Fruit fly (Drosophila melanogaster): ENCODE measurements around the gene mRpL14.

mRpL14 gene

DNA sequence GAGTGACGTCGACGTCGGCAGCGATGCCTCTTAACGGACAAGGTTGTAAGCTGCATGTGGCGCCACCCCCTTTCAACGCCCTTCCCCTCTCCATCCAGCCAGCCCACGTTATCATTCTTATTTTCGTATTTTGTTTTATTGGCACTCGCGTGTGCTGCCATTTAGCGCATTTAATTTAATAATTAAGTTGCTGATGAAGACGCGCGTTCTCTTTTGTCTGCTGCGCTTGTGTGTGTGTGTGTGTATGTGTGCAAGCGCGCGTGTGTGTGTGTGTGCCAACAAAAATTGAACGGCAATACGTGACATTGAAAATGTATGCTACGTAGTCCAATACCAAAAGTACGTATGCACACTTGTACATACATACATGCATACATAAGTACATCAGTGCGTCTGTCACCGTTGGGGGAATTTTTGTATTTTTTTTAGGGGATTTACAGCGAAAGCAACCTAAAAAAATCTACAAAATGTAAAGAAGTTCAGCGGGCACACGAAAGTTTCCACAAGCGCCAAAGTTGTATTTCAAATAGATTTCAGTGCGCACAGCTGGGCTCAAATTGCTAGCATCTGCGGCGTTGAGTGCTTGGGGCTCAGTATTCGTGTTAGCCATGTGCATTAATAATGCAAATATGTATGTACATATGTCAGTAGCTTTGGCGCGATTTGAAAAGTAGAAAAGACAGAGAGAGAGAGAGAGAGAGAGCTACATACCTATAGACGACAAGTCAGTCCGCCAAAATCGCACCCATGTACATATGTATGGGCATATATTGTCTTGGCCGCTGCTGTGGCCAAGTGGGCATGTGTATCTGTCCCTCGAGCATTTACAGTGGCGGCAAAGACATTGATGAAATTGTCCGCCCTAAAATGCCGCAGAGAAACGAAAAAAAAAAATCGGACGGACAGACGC, 42.6 kb downstream of the mRpL14 start (continued):
- TF ChIP-seq CG10631 (GFP tag; optimal IDR thresholded peaks at IDR 0.05) (peak; percentile 64), CG3032 (tag; optimal IDR thresholded peaks at IDR 0.05) (peak; percentile 58), Sox15 (GFP tag; optimal IDR thresholded peaks at IDR 0.05) (peak; percentile 72), CG6276 (GFP tag; optimal IDR thresholded peaks at IDR 0.05) (peak; percentile 75), fd85E (GFP tag; optimal IDR thresholded peaks at IDR 0.05) (no peak), Hr39 (GFP tag; optimal IDR thresholded peaks at IDR 0.05) (peak; percentile 73), topi (GFP tag; optimal IDR thresholded peaks at IDR 0.05) (peak; percentile 77), Smox (GFP tag; optimal IDR thresholded peaks at IDR 0.05) (peak; percentile 73), Sox14 (GFP tag; optimal IDR thresholded peaks at IDR 0.05) (peak; percentile 65), dsx (GFP tag; optimal IDR thresholded peaks at IDR 0.05; ENCODE audit: poor library complexity, severe bottlenecking) (peak; percentile 41)

dm6 chrX:2301069-2301508, 43.4 kb downstream of the mRpL14 start:
- TF ChIP-seq CG9139 (GFP tag; optimal IDR thresholded peaks at IDR 0.05): peak; percentile 48
- TF ChIP-seq CG11762 (GFP tag; optimal IDR thresholded peaks at IDR 0.05; ENCODE audit: insufficient read depth): peak; percentile 58
- TF ChIP-seq lz (GFP tag; optimal IDR thresholded peaks at IDR 0.05): peak; percentile 67
- TF ChIP-seq CG6792 (GFP tag; optimal IDR thresholded peaks at IDR 0.05): peak; percentile 61
- TF ChIP-seq CG8119 (GFP tag; IDR thresholded peaks at IDR 0.05): peak; percentile 47; the same call in 1 of the 3 replicates
- peak; percentile 54 for TF ChIP-seq pdm3 (GFP tag; optimal IDR thresholded peaks at IDR 0.05)
- TF ChIP-seq Blimp-1 (GFP tag; optimal IDR thresholded peaks at IDR 0.05): peak; percentile 37
- peak; percentile 49 for TF ChIP-seq Ets21C (GFP tag; optimal IDR thresholded peaks at IDR 0.05)
- peak; percentile 7 to 59 for TF ChIP-seq ss (GFP tag; optimal IDR thresholded peaks at IDR 0.05)
- peak; percentile 4 for TF ChIP-seq esn (GFP tag; optimal IDR thresholded peaks at IDR 0.05)
- peak; percentile 46 for TF ChIP-seq CG4318 (GFP tag; optimal IDR thresholded peaks at IDR 0.05)
- TF ChIP-seq fd85E (GFP tag; optimal IDR thresholded peaks at IDR 0.05): peak; percentile 56
- peak; percentile 27 for TF ChIP-seq Smox (GFP tag; optimal IDR thresholded peaks at IDR 0.05)
- TF ChIP-seq CG11902 (GFP tag; optimal IDR thresholded peaks at IDR 0.05): peak; percentile 61
- TF ChIP-seq Hr39 (GFP tag; optimal IDR thresholded peaks at IDR 0.05): peak; percentile 71
- TF ChIP-seq CG6276 (GFP tag; optimal IDR thresholded peaks at IDR 0.05): peak; percentile 47
- TF ChIP-seq dsx (GFP tag; optimal IDR thresholded peaks at IDR 0.05; ENCODE audit: poor library complexity, severe bottlenecking): peak; percentile 36
- peak; percentile 69 for TF ChIP-seq CG8632 (GFP tag; optimal IDR thresholded peaks at IDR 0.05)
- TF ChIP-seq CG34406 (GFP tag; optimal IDR thresholded peaks at IDR 0.05): peak; percentile 60
- peak; percentile 38 for TF ChIP-seq CG16779 (tag; optimal IDR thresholded peaks at IDR 0.05)
- no peak for TF ChIP-seq Hr38 (GFP tag; optimal IDR thresholded peaks at IDR 0.05)
- TF ChIP-seq CG10669 (GFP tag; optimal IDR thresholded peaks at IDR 0.05): peak; percentile 65
- peak; percentile 61 for TF ChIP-seq fd59A (GFP tag; optimal IDR thresholded peaks at IDR 0.05)
- TF ChIP-seq CG31627 (GFP tag; optimal IDR thresholded peaks at IDR 0.05): peak; percentile 67
- peak; percentile 66 for TF ChIP-seq CG32006 (GFP tag; optimal IDR thresholded peaks at IDR 0.05)
- no peak for TF ChIP-seq eg (GFP tag; IDR thresholded peaks at IDR 0.05)
- TF ChIP-seq spab (GFP tag; optimal IDR thresholded peaks at IDR 0.05): no peak
- TF ChIP-seq Sox102F (GFP tag; optimal IDR thresholded peaks at IDR 0.05): peak; percentile 30
- peak; percentile 65 for TF ChIP-seq CG8319 (GFP tag; optimal IDR thresholded peaks at IDR 0.05)
- TF ChIP-seq Sox14 (GFP tag; optimal IDR thresholded peaks at IDR 0.05): peak; percentile 9
- no peak for TF ChIP-seq Hr4 (GFP tag; optimal IDR thresholded peaks at IDR 0.05)
- TF ChIP-seq CG6808 (GFP tag; optimal IDR thresholded peaks at IDR 0.05): peak; percentile 56
- no peak for TF ChIP-seq Eip93F (GFP tag; optimal IDR thresholded peaks at IDR 0.05)
- peak; percentile 62; the same call in 1 of the 2 replicates for TF ChIP-seq Gug (GFP tag; IDR thresholded peaks at IDR 0.05)
- peak; percentile 43 for TF ChIP-seq topi (GFP tag; optimal IDR thresholded peaks at IDR 0.05)
- TF ChIP-seq fkh (GFP tag; optimal IDR thresholded peaks at IDR 0.05): peak; percentile 76
- peak; percentile 56 for TF ChIP-seq Eip78C (GFP tag)
- peak; percentile 31 to 55 for TF ChIP-seq salr (GFP tag; optimal IDR thresholded peaks at IDR 0.05)
- TF ChIP-seq CG6163 (GFP tag; IDR thresholded peaks at IDR 0.05): peak; percentile 63
- TF ChIP-seq achi (GFP tag; optimal IDR thresholded peaks at IDR 0.05): peak; percentile 70
- peak; percentile 21 for TF ChIP-seq Eip75B (GFP tag; optimal IDR thresholded peaks at IDR 0.05)
- peak; percentile 67 for TF ChIP-seq CG3032 (tag; optimal IDR thresholded peaks at IDR 0.05)
- peak; percentile 40 for TF ChIP-seq dac (GFP tag; optimal IDR thresholded peaks at IDR 0.05)
